Fruit fly (Drosophila melanogaster): ENCODE data around the gene CG43175.

- no peak for TF ChIP-seq Dll (optimal IDR thresholded peaks at IDR 0.05)
- TF ChIP-seq pan (optimal IDR thresholded peaks at IDR 0.05): no peak
- no peak for TF ChIP-seq usp (GFP tag; optimal IDR thresholded peaks at IDR 0.05)
Observed at dm6 chr3R:17615076-17615475, 15.4 kb upstream of the CG43175 start.

Measured in whole organism.